Fruit fly (Drosophila melanogaster) whole organism, embryonic: Measurements from ENCODE around the gene MtnE.

Source experiments
- CG10267 ChIP-seq: fragments of 200-800 bp; sonication (Bioruptor generic); optimal IDR thresholded peaks from 2 replicates; lab custom pipeline; 2018; ENCODE audit warnings: missing biosample characterization, mild to moderate bottlenecking, missing genetic modification characterization, moderate library complexity
- CG10565 ChIP-seq: fragments of 200-800 bp; sonication (Bioruptor generic); optimal IDR thresholded peaks from 3 replicates; lab custom pipeline; 2016; ENCODE audit warnings: missing biosample characterization, mild to moderate bottlenecking, missing genetic modification characterization
- CG10979 ChIP-seq: fragments of 200-800 bp; sonication (Bioruptor generic); optimal IDR thresholded peaks from 2 replicates; lab custom pipeline; 2018; ENCODE audit warnings: missing biosample characterization, mild to moderate bottlenecking, missing genetic modification characterization, moderate library complexity
- CG11560 ChIP-seq: fragments of 200-800 bp; sonication (Bioruptor generic); IDR thresholded peaks from 3 replicates; pipeline ENCODE4 v1.3.6; 2022; ENCODE audit warnings: missing biosample characterization, missing genetic modification characterization
- CG11696 ChIP-seq: fragments of 200-800 bp; sonication (Bioruptor generic); IDR thresholded peaks from 2 replicates; pipeline ENCODE4 v1.3.6; 2022; ENCODE audit warnings: missing biosample characterization, missing genetic modification characterization
- CG12236 ChIP-seq: fragments of 200-800 bp; sonication (Bioruptor generic); optimal IDR thresholded peaks from 2 replicates; lab custom pipeline; 2016; ENCODE audit warnings: missing biosample characterization, missing genetic modification characterization
- CG17186 ChIP-seq: fragments of 200-800 bp; sonication (Bioruptor generic); optimal IDR thresholded peaks from 3 replicates; lab custom pipeline; 2017; ENCODE audit warnings: missing biosample characterization, missing genetic modification reagents, missing genetic modification characterization
- CG17328 ChIP-seq: fragments of 200-800 bp; sonication (Bioruptor generic); IDR thresholded peaks from 2 replicates; pipeline ENCODE4 v1.3.6; 2022; ENCODE audit warnings: missing biosample characterization, missing genetic modification characterization
- CG1832 ChIP-seq: fragments of 200-800 bp; sonication (Bioruptor generic); optimal IDR thresholded peaks from 2 replicates; lab custom pipeline; 2017; ENCODE audit warnings: missing biosample characterization, mild to moderate bottlenecking, missing genetic modification characterization, inconsistent platforms
- CG3838 ChIP-seq: fragments of 200-800 bp; sonication (Bioruptor generic); optimal IDR thresholded peaks from 3 replicates; lab custom pipeline; 2016; ENCODE audit warnings: missing biosample characterization, missing genetic modification characterization
- CG4707 ChIP-seq: fragments of 200-800 bp; sonication (Bioruptor generic); optimal IDR thresholded peaks from 2 replicates; lab custom pipeline; 2018; ENCODE audit warnings: missing biosample characterization, mild to moderate bottlenecking, missing genetic modification characterization, moderate library complexity
- CG6791 ChIP-seq: fragments of 200-800 bp; sonication (Bioruptor generic); IDR thresholded peaks from 3 replicates; pipeline ENCODE4 v1.3.6; 2022; ENCODE audit warnings: missing biosample characterization, missing genetic modification characterization; ENCODE audit not compliant: partially characterized antibody
- CG6813 ChIP-seq: fragments of 200-800 bp; sonication (Bioruptor generic); optimal IDR thresholded peaks from 2 replicates; lab custom pipeline; 2017; ENCODE audit warnings: missing biosample characterization, missing genetic modification characterization, mild to moderate bottlenecking, moderate library complexity, missing genetic modification reagents
- CG9437 ChIP-seq: fragments of 200-800 bp; sonication (Bioruptor generic); optimal IDR thresholded peaks from 2 replicates; lab custom pipeline; 2018; ENCODE audit warnings: missing biosample characterization, mild to moderate bottlenecking, missing genetic modification characterization
- CHES-1-like ChIP-seq: fragments of 200-800 bp; sonication (Bioruptor generic); optimal IDR thresholded peaks from 2 replicates; lab custom pipeline; 2016; ENCODE audit warnings: missing biosample characterization, missing genetic modification characterization
- Dad ChIP-seq: fragments of 200-800 bp; sonication (Bioruptor generic); optimal IDR thresholded peaks from 3 replicates; lab custom pipeline; 2016; ENCODE audit warnings: missing biosample characterization, missing genetic modification characterization
- Dbx ChIP-seq: fragments of 200-800 bp; sonication (Bioruptor generic); IDR thresholded peaks from 3 replicates; pipeline ENCODE4 v1.3.6; 2022; ENCODE audit warnings: missing biosample characterization, missing genetic modification characterization
- Dip3 ChIP-seq: fragments of 200-800 bp; sonication (Bioruptor generic); optimal IDR thresholded peaks from 3 replicates; lab custom pipeline; 2016; ENCODE audit warnings: missing biosample characterization, missing genetic modification characterization
- Dp ChIP-seq: fragments of 200-800 bp; sonication (Bioruptor generic); optimal IDR thresholded peaks from 2 replicates; lab custom pipeline; 2018; ENCODE audit warnings: missing biosample characterization, mild to moderate bottlenecking, missing genetic modification characterization, moderate library complexity
- Fer2 ChIP-seq: fragments of 200-800 bp; sonication (Bioruptor generic); optimal IDR thresholded peaks from 2 replicates; lab custom pipeline; 2018; ENCODE audit warnings: missing biosample characterization, mild to moderate bottlenecking, missing genetic modification characterization, moderate library complexity
- Hr39 ChIP-seq: fragments of >200 bp; optimal IDR thresholded peaks from 2 replicates; lab custom pipeline; 2017
- Hr51 ChIP-seq, 2 experiments: fragments of 200-800 bp; sonication (Bioruptor generic); optimal IDR thresholded peaks; 2 replicates in 1 of 2; 3 replicates in 1 of 2; lab custom pipeline; 2016 to 2018; ENCODE audit warnings: missing biosample characterization in 2 of 2, missing genetic modification characterization in 2 of 2, mild to moderate bottlenecking in 1 of 2, moderate library complexity in 1 of 2
- Med ChIP-seq: fragments of 200-800 bp; sonication (Bioruptor generic); peaks from one replicate; lab custom pipeline; 2016; ENCODE audit warnings: missing biosample characterization, missing genetic modification characterization, mild to moderate bottlenecking, inconsistent platforms, moderate library complexity
- Sin3A ChIP-seq: fragments of >200 bp; optimal IDR thresholded peaks from 2 replicates; lab custom pipeline; 2018
- TFAM ChIP-seq: fragments of 200-800 bp; sonication (Bioruptor generic); optimal IDR thresholded peaks from 2 replicates; lab custom pipeline; 2017; ENCODE audit warnings: missing biosample characterization, missing genetic modification characterization, inconsistent platforms
- ase ChIP-seq: fragments of 200-800 bp; sonication (Bioruptor generic); IDR thresholded peaks from 3 replicates; pipeline ENCODE4 v1.3.6; 2022; ENCODE audit warnings: missing biosample characterization, missing genetic modification characterization
- caup ChIP-seq: fragments of 200-800 bp; sonication (Bioruptor generic); optimal IDR thresholded peaks from 3 replicates; lab custom pipeline; 2017; ENCODE audit warnings: missing biosample characterization, mild to moderate bottlenecking, missing genetic modification characterization, moderate library complexity; ENCODE audit not compliant: severe bottlenecking
- cwo ChIP-seq: fragments of 200-800 bp; sonication (Bioruptor generic); optimal IDR thresholded peaks from 3 replicates; lab custom pipeline; 2017; ENCODE audit warnings: missing biosample characterization, missing genetic modification characterization, mild to moderate bottlenecking, moderate library complexity, missing genetic modification reagents
- danr ChIP-seq: fragments of 200-800 bp; sonication (Bioruptor generic); IDR thresholded peaks from 2 replicates; pipeline ENCODE4 v1.3.6; 2022; ENCODE audit warnings: missing biosample characterization, missing genetic modification characterization
- dmrt99B ChIP-seq: fragments of 200-800 bp; sonication (Bioruptor generic); optimal IDR thresholded peaks from 2 replicates; lab custom pipeline; 2018; ENCODE audit warnings: missing biosample characterization, mild to moderate bottlenecking, missing genetic modification characterization, moderate library complexity
- her ChIP-seq: fragments of 200-800 bp; sonication (Bioruptor generic); optimal IDR thresholded peaks from 2 replicates; lab custom pipeline; 2016; ENCODE audit warnings: missing biosample characterization, missing genetic modification characterization
- hkb ChIP-seq, 2 experiments: fragments of 200-800 bp in 1 of 2; fragments of >200 bp in 1 of 2; sonication (Bioruptor generic) in 1 of 2; IDR thresholded peaks in 1 of 2; optimal IDR thresholded peaks in 1 of 2; 2 replicates each; pipeline versions ENCODE4 v1.3.6 to Lab custom; 2017 to 2022; ENCODE audit warnings: missing biosample characterization in 1 of 2, missing genetic modification characterization in 1 of 2
- kay ChIP-seq: fragments of 200-800 bp; sonication (Bioruptor generic); optimal IDR thresholded peaks from 2 replicates; lab custom pipeline; 2016; ENCODE audit warnings: missing biosample characterization, missing genetic modification characterization
- lbe ChIP-seq: fragments of 200-800 bp; sonication (Bioruptor generic); optimal IDR thresholded peaks from 2 replicates; lab custom pipeline; 2016; ENCODE audit warnings: missing biosample characterization, mild to moderate bottlenecking, missing genetic modification characterization
- mam ChIP-seq: fragments of 200-800 bp; sonication (Bioruptor generic); optimal IDR thresholded peaks from 3 replicates; lab custom pipeline; 2016; ENCODE audit warnings: missing biosample characterization, missing genetic modification characterization
- nerfin-2 ChIP-seq: fragments of 200-800 bp; sonication (Bioruptor generic); IDR thresholded peaks from 2 replicates; pipeline ENCODE4 v1.3.6; 2022; ENCODE audit warnings: missing biosample characterization, missing genetic modification characterization; ENCODE audit not compliant: partially characterized antibody
- pfk ChIP-seq: fragments of 200-800 bp; sonication (Bioruptor generic); optimal IDR thresholded peaks from 2 replicates; lab custom pipeline; 2018; ENCODE audit warnings: missing biosample characterization, mild to moderate bottlenecking, missing genetic modification characterization, moderate library complexity
- prd ChIP-seq, 3 experiments: fragments of >200 bp in 2 of 3; fragments of 200-800 bp in 1 of 3; sonication (Bioruptor generic) in 1 of 3; optimal IDR thresholded peaks in 2 of 3; IDR thresholded peaks in 1 of 3; 2 replicates in 2 of 3; 3 replicates in 1 of 3; pipeline versions ENCODE4 v1.3.6 to Lab custom; 2017 to 2022; ENCODE audit warnings: missing biosample characterization in 1 of 3, missing genetic modification characterization in 1 of 3
- ranshi ChIP-seq: fragments of 200-800 bp; sonication (Bioruptor generic); IDR thresholded peaks from 2 replicates; pipeline ENCODE4 v1.3.6; 2022; ENCODE audit warnings: missing biosample characterization, missing genetic modification characterization
- salm ChIP-seq: fragments of 200-800 bp; sonication (Bioruptor generic); optimal IDR thresholded peaks from 2 replicates; lab custom pipeline; 2018; ENCODE audit warnings: missing biosample characterization, mild to moderate bottlenecking, missing genetic modification characterization
- slp2 ChIP-seq: fragments of 200-800 bp; sonication (Bioruptor generic); optimal IDR thresholded peaks from 2 replicates; lab custom pipeline; 2016; ENCODE audit warnings: missing biosample characterization, missing genetic modification characterization
- ssp ChIP-seq: fragments of 200-800 bp; sonication (Bioruptor generic); IDR thresholded peaks from 2 replicates; pipeline ENCODE4 v1.3.6; 2022; ENCODE audit warnings: missing biosample characterization, missing genetic modification characterization
- tin ChIP-seq: fragments of 200-800 bp; sonication (Bioruptor generic); optimal IDR thresholded peaks from 3 replicates; lab custom pipeline; 2016; ENCODE audit warnings: missing biosample characterization, missing genetic modification characterization
- tna ChIP-seq: fragments of 200-800 bp; sonication (Bioruptor generic); IDR thresholded peaks from 2 replicates; pipeline ENCODE4 v1.3.6; 2022; ENCODE audit warnings: missing biosample characterization, missing genetic modification characterization; ENCODE audit not compliant: partially characterized antibody
- vfl ChIP-seq: fragments of 200-800 bp; sonication (Bioruptor generic); optimal IDR thresholded peaks from 2 replicates; lab custom pipeline; 2016; ENCODE audit warnings: missing biosample characterization, missing genetic modification characterization
- wdn ChIP-seq: fragments of 200-800 bp; sonication (Bioruptor generic); IDR thresholded peaks from 2 replicates; pipeline ENCODE4 v1.3.6; 2022; ENCODE audit warnings: missing biosample characterization, missing genetic modification characterization
- zfh2 ChIP-seq: fragments of 200-800 bp; sonication (Bioruptor generic); optimal IDR thresholded peaks from 2 replicates; lab custom pipeline; 2016; ENCODE audit warnings: missing biosample characterization, missing genetic modification characterization

MtnE gene

dm6 chr3R:20550632-20551486 lies 16.4 kb upstream of the MtnE start (continued):
- peak; percentile 53 for TF ChIP-seq Dp (GFP tag; lab: Kevin White, UChicago)
- TF ChIP-seq her (GFP tag; lab: Kevin White, UChicago), result peak; percentile 32
- no peak; the same call in 1 of the 2 replicates for TF ChIP-seq ssp (GFP tag; lab: Robert Waterston, UW)
- TF ChIP-seq CG10565 (GFP tag; lab: Kevin White, UChicago), result no peak
- peak; percentile 76 for TF ChIP-seq pfk (GFP tag; lab: Kevin White, UChicago)
- peak; percentile 92 for TF ChIP-seq nerfin-2 (GFP tag; lab: Robert Waterston, UW)
- TF ChIP-seq CG12236 (GFP tag; lab: Kevin White, UChicago), result peak; percentile 84
- TF ChIP-seq CG9437 (GFP tag; lab: Kevin White, UChicago), result no peak
- no peak for TF ChIP-seq kay (GFP tag; lab: Kevin White, UChicago)
- no peak for TF ChIP-seq prd (optimal IDR thresholded peaks at IDR 0.05; lab: Kevin White, UChicago)
- TF ChIP-seq prd (GFP tag; IDR thresholded peaks at IDR 0.05; lab: Robert Waterston, UW), result no peak; the same call in 1 of the 3 replicates
- peak; percentile 69 for TF ChIP-seq salm
- peak; percentile 49; the same call in 2 of the 3 replicates for TF ChIP-seq Dbx (GFP tag; lab: Robert Waterston, UW)
- TF ChIP-seq zfh2 (GFP tag; lab: Kevin White, UChicago), result no peak
- TF ChIP-seq Dip3 (GFP tag; lab: Kevin White, UChicago), result peak; percentile 40
- no peak for TF ChIP-seq danr
- no peak for TF ChIP-seq hkb (optimal IDR thresholded peaks at IDR 0.05; lab: Kevin White, UChicago)
- TF ChIP-seq hkb (GFP tag; IDR thresholded peaks at IDR 0.05; lab: Robert Waterston, UW), result peak; percentile 83
- TF ChIP-seq Hr51 (GFP tag; optimal IDR thresholded peaks at IDR 0.05; lab: Kevin White, UChicago), result peak; percentile 28 to 44
- peak; percentile 72 for TF ChIP-seq CG17186 (GFP tag; lab: Kevin White, UChicago)
- TF ChIP-seq Dad, result peak; percentile 32
- TF ChIP-seq CG6791, result peak; percentile 99
- peak; percentile 38 for TF ChIP-seq vfl
- peak; percentile 96 for TF ChIP-seq CG6813 (GFP tag; lab: Kevin White, UChicago)
- TF ChIP-seq Fer2 (tag; lab: Kevin White, UChicago), result peak; percentile 51
- TF ChIP-seq cwo, result peak; percentile 68
- TF ChIP-seq tna, result peak; percentile 94
- TF ChIP-seq dmrt99B, result peak; percentile 42
- TF ChIP-seq CG4707 (GFP tag; lab: Kevin White, UChicago), result peak; percentile 93
- TF ChIP-seq ranshi (GFP tag; lab: Robert Waterston, UW), result peak; percentile 44; the same call in 1 of the 2 replicates
- TF ChIP-seq Sin3A (lab: Kevin White, UChicago), result peak; percentile 49
- TF ChIP-seq CG11696, result peak; percentile 41; the same call in 1 of the 2 replicates
- no peak for TF ChIP-seq CG3838 (GFP tag; lab: Kevin White, UChicago)
- peak; percentile 57 for TF ChIP-seq CHES-1-like (GFP tag; lab: Kevin White, UChicago)
- no peak for TF ChIP-seq Hr39 (lab: Kevin White, UChicago)
- TF ChIP-seq lbe (GFP tag; lab: Kevin White, UChicago), result peak; percentile 62
- 0 out of 3 replicates have a peak, but pooled peaks have one; percentile 11 for TF ChIP-seq ase (GFP tag; lab: Robert Waterston, UW)
- TF ChIP-seq CG17328, result peak; percentile 52; the same call in 1 of the 2 replicates
- TF ChIP-seq CG11560 (tag; lab: Robert Waterston, UW), result no peak
- peak; percentile 94 for TF ChIP-seq Med
- TF ChIP-seq wdn (GFP tag; lab: Robert Waterston, UW), result no peak
- TF ChIP-seq TFAM (GFP tag; lab: Kevin White, UChicago), result peak; percentile 55
- TF ChIP-seq CG10979, result no peak
- peak; percentile 93 for TF ChIP-seq caup (GFP tag; lab: Kevin White, UChicago)
- TF ChIP-seq tin (GFP tag; lab: Kevin White, UChicago), result no peak
- no peak for TF ChIP-seq CG1832 (GFP tag; lab: Kevin White, UChicago)
- TF ChIP-seq CG10267, result peak; percentile 3
- peak; percentile 50 for TF ChIP-seq slp2 (GFP tag; lab: Kevin White, UChicago)
- TF ChIP-seq mam (GFP tag; lab: Kevin White, UChicago), result no peak
